Worm (Caenorhabditis elegans): ENCODE data around the gene such-1.

- no peak for TF ChIP-seq egl-27 (tag; optimal IDR thresholded peaks at IDR 0.05)
- no peak for TF ChIP-seq ztf-11 (tag; optimal IDR thresholded peaks at IDR 0.05)
- TF ChIP-seq ztf-4 (tag; optimal IDR thresholded peaks at IDR 0.05): no peak
- no peak for TF ChIP-seq snpc-4 (tag; optimal IDR thresholded peaks at IDR 0.05)
- TF ChIP-seq zag-1 (tag; optimal IDR thresholded peaks at IDR 0.05): no peak
- no peak for TF ChIP-seq fkh-2 (tag; optimal IDR thresholded peaks at IDR 0.05)
- no peak for TF ChIP-seq nhr-11 (tag; optimal IDR thresholded peaks at IDR 0.05)
- TF ChIP-seq lsy-12 (tag; optimal IDR thresholded peaks at IDR 0.05): no peak
- TF ChIP-seq unc-39 (tag; optimal IDR thresholded peaks at IDR 0.05): no peak
- no peak for TF ChIP-seq fos-1 (tag; optimal IDR thresholded peaks at IDR 0.05)
- TF ChIP-seq daf-12 (tag; optimal IDR thresholded peaks at IDR 0.05): no peak
- TF ChIP-seq lin-39 (tag; optimal IDR thresholded peaks at IDR 0.05): no peak
- no peak for TF ChIP-seq ama-1 (optimal IDR thresholded peaks at IDR 0.05)
Observed at ce11 chrIII:11510826-11511225, 12.7 kb downstream of the such-1 start.

All from whole organism, L3 larva.